Fruit fly (Drosophila melanogaster) whole organism, wandering third instar larva: ENCODE results near the gene scpr-C.

Source experiments
- Abd-B ChIP-seq: fragments of >200 bp; optimal IDR thresholded peaks from 2 replicates; lab custom pipeline; 2017; ENCODE audit warnings: missing biosample characterization, missing genetic modification characterization
- CG32264 ChIP-seq: fragments of 200-800 bp; sonication (Bioruptor generic); optimal IDR thresholded peaks from 2 replicates; lab custom pipeline; 2016; ENCODE audit warnings: missing biosample characterization, missing genetic modification characterization
- CrebA ChIP-seq: fragments of 200-800 bp; sonication (Bioruptor generic); optimal IDR thresholded peaks from 2 replicates; lab custom pipeline; 2016; ENCODE audit warnings: missing biosample characterization, mild to moderate bottlenecking, missing genetic modification characterization, borderline replicate concordance
- Dfd ChIP-seq: fragments of >200 bp; optimal IDR thresholded peaks from 2 replicates; lab custom pipeline; 2017; ENCODE audit warnings: missing biosample characterization, missing genetic modification characterization
- Dif ChIP-seq: fragments of 200-275, 200-300 bp; sonication (Bioruptor generic); optimal IDR thresholded peaks from 2 replicates; lab custom pipeline; 2018; ENCODE audit warnings: missing biosample characterization, missing genetic modification characterization; ENCODE audit not compliant: partially characterized antibody
- GATAd ChIP-seq: sonication (Bioruptor generic); optimal IDR thresholded peaks from 2 replicates; lab custom pipeline; 2016; ENCODE audit warnings: missing biosample characterization, missing genetic modification characterization
- HLH106 ChIP-seq: fragments of 200-800 bp; optimal IDR thresholded peaks from 3 replicates; lab custom pipeline; 2019; ENCODE audit warnings: missing biosample characterization, mild to moderate bottlenecking, missing genetic modification characterization, moderate library complexity
- Hnf4 ChIP-seq: fragments of 200-800 bp; sonication (Bioruptor generic); optimal IDR thresholded peaks from 2 replicates; lab custom pipeline; 2016; ENCODE audit warnings: missing biosample characterization, mild to moderate bottlenecking, missing genetic modification characterization
- Hr78 ChIP-seq: fragments of >200 bp; optimal IDR thresholded peaks from 2 replicates; lab custom pipeline; 2017; ENCODE audit warnings: missing biosample characterization, missing genetic modification characterization
- Hr83 ChIP-seq: fragments of 200-300 bp; sonication (Bioruptor generic); optimal IDR thresholded peaks from 2 replicates; lab custom pipeline; 2016; ENCODE audit warnings: missing biosample characterization, mild to moderate bottlenecking, missing genetic modification characterization, moderate library complexity; ENCODE audit not compliant: poor library complexity, severe bottlenecking
- Jra ChIP-seq: sonication (Bioruptor generic); optimal IDR thresholded peaks from 2 replicates; lab custom pipeline; 2016; ENCODE audit warnings: missing biosample characterization, missing genetic modification characterization
- Mio ChIP-seq: sonication (Bioruptor generic); optimal IDR thresholded peaks from 2 replicates; lab custom pipeline; 2016; ENCODE audit warnings: missing biosample characterization, missing genetic modification characterization
- Myc ChIP-seq: fragments of >200 bp; optimal IDR thresholded peaks from 2 replicates; lab custom pipeline; 2017
- N ChIP-seq: fragments of >200 bp; optimal IDR thresholded peaks from 2 replicates; lab custom pipeline; 2018; ENCODE audit warnings: missing biosample characterization, missing external identifiers, missing genetic modification characterization
- OdsH ChIP-seq: fragments of 200-800 bp; sonication (Bioruptor generic); optimal IDR thresholded peaks from 2 replicates; lab custom pipeline; 2016; ENCODE audit warnings: missing biosample characterization, mild to moderate bottlenecking, missing genetic modification characterization
- Rel ChIP-seq, 2 experiments: fragments of 200-800 bp; sonication (Bioruptor generic) in 1 of 2; optimal IDR thresholded peaks; 2 replicates in 1 of 2; 3 replicates in 1 of 2; lab custom pipeline; 2016 to 2019; ENCODE audit warnings: mild to moderate bottlenecking in 2 of 2, missing biosample characterization in 2 of 2, missing genetic modification characterization in 2 of 2, moderate library complexity in 1 of 2
- Sp1 ChIP-seq: fragments of 200-800 bp; sonication (Bioruptor generic); optimal IDR thresholded peaks from 3 replicates; lab custom pipeline; 2019; ENCODE audit warnings: missing biosample characterization, mild to moderate bottlenecking, missing genetic modification characterization, moderate library complexity
- Vsx2 ChIP-seq: fragments of 200-300, 225-300 bp; sonication (Bioruptor generic); optimal IDR thresholded peaks from 2 replicates; lab custom pipeline; 2018; ENCODE audit warnings: missing biosample characterization, missing genetic modification characterization; ENCODE audit not compliant: partially characterized antibody
- brk ChIP-seq: fragments of 200-800 bp; sonication (Bioruptor generic); optimal IDR thresholded peaks from 2 replicates; lab custom pipeline; 2016; ENCODE audit warnings: missing biosample characterization, mild to moderate bottlenecking, missing genetic modification characterization
- dmrt93B ChIP-seq: fragments of 200-800 bp; sonication (Bioruptor generic); optimal IDR thresholded peaks from 2 replicates; lab custom pipeline; 2018; ENCODE audit warnings: missing biosample characterization, mild to moderate bottlenecking, missing genetic modification characterization
- dsf ChIP-seq: sonication (Bioruptor generic); optimal IDR thresholded peaks from 2 replicates; lab custom pipeline; 2016; ENCODE audit warnings: missing biosample characterization, missing genetic modification characterization, borderline replicate concordance
- ey ChIP-seq: fragments of 200-800 bp; sonication (Bioruptor generic); optimal IDR thresholded peaks from 2 replicates; lab custom pipeline; 2016; ENCODE audit warnings: missing biosample characterization, missing genetic modification characterization
- foxo ChIP-seq, 2 experiments: fragments of 200-800 bp; sonication (Bioruptor generic); optimal IDR thresholded peaks; 2 replicates in 1 of 2; 3 replicates in 1 of 2; lab custom pipeline; 2016 to 2017; ENCODE audit warnings: missing biosample characterization in 2 of 2, missing genetic modification characterization in 2 of 2
- fru ChIP-seq: fragments of 200-800 bp; sonication (Bioruptor generic); optimal IDR thresholded peaks from 3 replicates; lab custom pipeline; 2016; ENCODE audit warnings: missing biosample characterization, mild to moderate bottlenecking, missing genetic modification characterization
- h ChIP-seq: fragments of 200-800 bp; sonication (Bioruptor generic); optimal IDR thresholded peaks from 3 replicates; lab custom pipeline; 2016; ENCODE audit warnings: missing biosample characterization, mild to moderate bottlenecking, missing genetic modification characterization
- jim ChIP-seq: fragments of 175-275, 200-325 bp; sonication (Bioruptor generic); optimal IDR thresholded peaks from 2 replicates; lab custom pipeline; 2016; ENCODE audit warnings: missing biosample characterization, mild to moderate bottlenecking, missing genetic modification characterization
- lola ChIP-seq: fragments of >200 bp; optimal IDR thresholded peaks from 2 replicates; lab custom pipeline; 2017; ENCODE audit warnings: missing biosample characterization, missing genetic modification characterization
- pan ChIP-seq: fragments of >200 bp; optimal IDR thresholded peaks from 2 replicates; lab custom pipeline; 2017
- psq ChIP-seq: fragments of 200-800 bp; sonication (Bioruptor generic); optimal IDR thresholded peaks from 3 replicates; lab custom pipeline; 2017; ENCODE audit warnings: missing biosample characterization, mild to moderate bottlenecking, missing genetic modification characterization, moderate library complexity
- rgr ChIP-seq: fragments of 200-800 bp; sonication (Bioruptor generic); optimal IDR thresholded peaks from 3 replicates; lab custom pipeline; 2016; ENCODE audit warnings: missing biosample characterization, mild to moderate bottlenecking, missing genetic modification characterization
- sage ChIP-seq: fragments of 200-800 bp; sonication (Bioruptor generic); optimal IDR thresholded peaks from 2 replicates; lab custom pipeline; 2016; ENCODE audit warnings: missing biosample characterization, mild to moderate bottlenecking, missing genetic modification characterization
- sv ChIP-seq: fragments of 200-800 bp; sonication (Bioruptor generic); optimal IDR thresholded peaks from 3 replicates; lab custom pipeline; 2016; ENCODE audit warnings: missing biosample characterization, missing genetic modification characterization
- tai ChIP-seq: sonication (Bioruptor generic); optimal IDR thresholded peaks from 2 replicates; lab custom pipeline; 2016; ENCODE audit warnings: missing biosample characterization, missing genetic modification characterization
- usp ChIP-seq: fragments of >200 bp; optimal IDR thresholded peaks from 2 replicates; lab custom pipeline; 2017; ENCODE audit warnings: missing biosample characterization, missing genetic modification characterization
- woc ChIP-seq: sonication (Bioruptor generic); optimal IDR thresholded peaks from 2 replicates; lab custom pipeline; 2016; ENCODE audit warnings: missing biosample characterization, mild to moderate bottlenecking, missing genetic modification characterization

Gene scpr-C

DNA sequence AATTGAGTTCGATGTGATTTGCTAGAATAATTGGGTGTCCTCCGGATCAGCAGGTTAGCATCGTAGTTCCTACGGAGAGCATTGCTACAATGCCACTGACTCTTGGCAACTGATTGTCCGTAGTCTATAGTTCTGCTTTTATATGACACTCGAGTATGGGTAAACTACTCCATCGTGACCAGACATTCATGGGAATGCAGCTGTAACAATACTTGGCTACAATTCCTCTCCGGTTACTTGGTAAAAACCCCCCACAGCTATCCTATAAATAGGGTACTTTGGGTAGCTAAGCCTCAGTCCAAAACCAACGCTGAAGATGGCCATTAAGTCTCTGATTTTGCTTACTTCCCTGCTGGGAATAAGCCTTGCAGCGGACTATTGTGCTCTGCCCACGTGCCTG, at the start of gene scpr-C:
Gene scpr-C, plus strand, starts transcription at position 301 of the 400 bp plus-strand sequence.
- no peak for TF ChIP-seq GATAd (GFP tag; lab: Kevin White, UChicago)

- no peak for TF ChIP-seq fru (GFP tag; lab: Kevin White, UChicago)
- TF ChIP-seq Vsx2 (GFP tag; lab: Kevin White, UChicago) = no peak
- TF ChIP-seq Jra (GFP tag; lab: Kevin White, UChicago) = no peak
- TF ChIP-seq Myc (lab: Kevin White, UChicago) = no peak
- TF ChIP-seq Hnf4 (GFP tag; lab: Kevin White, UChicago) = no peak
Observed at dm6 chr3R:11175777-11176176, 49.5 kb upstream of the scpr-C start.

DNA sequence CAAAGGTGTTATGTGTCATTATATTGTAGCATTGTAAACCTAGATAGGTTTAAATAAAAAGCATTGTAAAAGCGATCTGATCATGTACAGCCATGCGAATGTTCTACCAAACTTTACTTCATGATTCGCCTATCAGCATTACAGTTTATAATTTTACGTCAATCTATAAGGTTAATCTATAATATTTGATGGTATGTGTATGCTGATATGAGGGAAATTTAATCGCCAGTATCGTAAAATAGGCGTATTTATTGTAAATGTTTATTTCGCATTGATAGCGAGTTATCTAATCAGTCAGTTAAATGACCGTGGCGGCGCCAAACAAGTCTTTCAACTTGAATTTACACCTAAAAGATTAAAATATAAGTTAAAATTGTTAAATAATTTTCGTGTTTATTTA, 47.7 kb upstream of the scpr-C start:
- TF ChIP-seq Myc (lab: Kevin White, UChicago) = no peak
- no peak for TF ChIP-seq Vsx2 (GFP tag; lab: Kevin White, UChicago)
- TF ChIP-seq ey (GFP tag; lab: Kevin White, UChicago) = no peak

DNA sequence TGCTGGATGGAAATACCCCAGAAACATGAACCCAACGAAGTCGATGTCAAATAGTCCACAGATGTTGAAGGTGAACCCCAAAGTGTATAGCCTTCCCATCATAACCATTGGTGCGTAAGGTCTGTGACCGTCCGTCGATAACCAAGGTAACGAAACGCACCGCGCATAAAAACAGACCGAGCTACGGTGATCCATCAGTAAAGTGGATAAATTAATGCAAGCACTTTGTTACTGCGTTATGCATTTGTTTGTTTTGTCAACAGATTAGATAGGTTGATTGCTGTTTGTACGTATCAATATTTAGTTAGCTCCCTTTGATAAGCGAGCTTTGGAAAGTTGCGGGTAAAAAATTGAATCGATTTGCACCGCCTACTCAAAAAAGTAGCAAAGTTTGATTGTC, 47.0 kb upstream of the scpr-C start:
- no peak for TF ChIP-seq Dif (GFP tag; lab: Kevin White, UChicago)
- TF ChIP-seq brk = no peak
- TF ChIP-seq GATAd (GFP tag; lab: Kevin White, UChicago) = no peak
- no peak for TF ChIP-seq pan (lab: Kevin White, UChicago)
- no peak for TF ChIP-seq Vsx2 (GFP tag; lab: Kevin White, UChicago)
- TF ChIP-seq N (GFP tag; lab: Kevin White, UChicago) = no peak
- TF ChIP-seq Abd-B (GFP tag; lab: Kevin White, UChicago) = no peak
- TF ChIP-seq psq (GFP tag; lab: Kevin White, UChicago) = no peak
- no peak for TF ChIP-seq rgr (GFP tag; lab: Kevin White, UChicago)
- no peak for TF ChIP-seq Sp1
- TF ChIP-seq foxo (GFP tag; optimal IDR thresholded peaks at IDR 0.05; lab: Kevin White, UChicago) = no peak

DNA sequence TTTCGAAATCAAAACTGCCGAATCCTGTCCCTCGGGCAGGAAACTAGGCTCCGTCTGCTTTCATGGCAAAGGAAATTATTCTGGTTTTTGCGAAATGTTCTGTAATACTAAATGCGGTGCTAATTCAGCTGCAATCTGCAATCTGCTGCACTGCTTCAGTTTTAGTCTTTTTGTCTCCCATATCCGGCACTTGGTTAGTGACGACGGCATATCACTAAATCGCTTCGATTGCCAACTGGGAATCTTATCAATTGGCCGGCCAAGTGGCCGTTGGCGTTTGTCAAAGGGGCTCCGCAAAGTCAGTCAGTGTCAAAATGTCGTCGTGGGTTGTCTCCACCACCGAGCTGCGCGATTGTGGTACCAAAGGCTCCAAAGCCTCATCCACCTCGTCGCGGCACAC, 29.5 kb upstream of the scpr-C start, which contains the start of gene CG18577:
Gene CG18577, plus strand, starts transcription at position 301 of the 400 bp plus-strand sequence.
- TF ChIP-seq foxo (GFP tag; optimal IDR thresholded peaks at IDR 0.05; lab: Kevin White, UChicago) = no peak
- no peak for TF ChIP-seq Vsx2 (GFP tag; lab: Kevin White, UChicago)
- no peak for TF ChIP-seq Hr83 (GFP tag; lab: Kevin White, UChicago)
- no peak for TF ChIP-seq Myc (lab: Kevin White, UChicago)
- TF ChIP-seq brk = no peak
- no peak for TF ChIP-seq Sp1
- TF ChIP-seq CrebA (GFP tag; lab: Kevin White, UChicago) = no peak
- no peak for TF ChIP-seq Jra (GFP tag; lab: Kevin White, UChicago)
- no peak for TF ChIP-seq dmrt93B (GFP tag; lab: Kevin White, UChicago)
- TF ChIP-seq Hr78 (GFP tag; lab: Kevin White, UChicago) = no peak
- TF ChIP-seq fru (GFP tag; lab: Kevin White, UChicago) = no peak
- TF ChIP-seq Hnf4 (GFP tag; lab: Kevin White, UChicago) = no peak
- TF ChIP-seq Mio = no peak
- TF ChIP-seq rgr (GFP tag; lab: Kevin White, UChicago) = no peak
- no peak for TF ChIP-seq Abd-B (GFP tag; lab: Kevin White, UChicago)
- TF ChIP-seq pan (lab: Kevin White, UChicago) = no peak
- no peak for TF ChIP-seq jim (GFP tag; lab: Kevin White, UChicago)
- no peak for TF ChIP-seq woc (GFP tag; lab: Kevin White, UChicago)
- no peak for TF ChIP-seq sage
- TF ChIP-seq usp (GFP tag; lab: Kevin White, UChicago) = no peak

DNA sequence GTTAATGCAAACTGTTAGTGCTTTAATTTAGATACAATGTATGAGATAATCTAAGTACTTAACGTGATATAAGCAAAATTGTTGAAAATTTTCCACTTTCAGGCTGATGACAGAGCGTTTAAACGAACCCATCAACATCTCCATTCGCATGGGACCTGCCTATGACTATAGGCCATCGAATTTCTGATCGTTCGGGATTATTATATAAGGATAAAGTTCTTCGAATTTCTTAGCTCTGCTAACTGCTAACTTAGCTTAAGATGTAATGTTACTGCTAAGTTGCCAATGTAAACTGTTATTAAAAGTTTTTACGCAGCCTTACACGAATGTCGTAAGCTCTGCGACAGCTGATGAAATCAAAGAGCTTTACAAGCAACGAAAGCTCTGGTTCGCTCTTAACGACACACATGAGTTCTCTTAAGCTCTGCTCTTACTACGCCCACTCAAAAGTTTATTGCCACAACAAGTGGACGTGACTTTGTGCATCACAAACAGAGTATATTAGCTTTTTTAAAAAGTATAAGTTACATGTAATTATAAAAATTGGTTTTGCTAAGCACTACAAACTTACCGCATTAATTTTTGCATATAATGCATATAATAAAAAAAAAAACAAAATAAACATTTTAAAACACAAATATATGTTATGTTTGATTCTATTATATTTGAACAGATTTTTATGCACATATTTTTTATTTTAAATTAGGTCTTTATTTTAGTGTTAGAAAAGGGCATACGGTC, 28.5 kb upstream of the scpr-C start:
- TF ChIP-seq Myc (lab: Kevin White, UChicago) (no peak), pan (lab: Kevin White, UChicago) (no peak), Dfd (peak; percentile 99), CrebA (GFP tag; lab: Kevin White, UChicago) (no peak), CG32264 (GFP tag; lab: Kevin White, UChicago) (no peak), lola (GFP tag; lab: Kevin White, UChicago) (no peak), tai (peak; percentile 73), Hr78 (GFP tag; lab: Kevin White, UChicago) (no peak), Hnf4 (GFP tag; lab: Kevin White, UChicago) (peak; percentile 72), ey (GFP tag; lab: Kevin White, UChicago) (peak; percentile 90), foxo (GFP tag; optimal IDR thresholded peaks at IDR 0.05; lab: Kevin White, UChicago) (peak in 1 of 2 experiments; percentile 96), h (GFP tag; lab: Kevin White, UChicago) (peak; percentile 95), woc (GFP tag; lab: Kevin White, UChicago) (peak; percentile 92), Dif (GFP tag; lab: Kevin White, UChicago) (peak; percentile 4), rgr (GFP tag; lab: Kevin White, UChicago) (peak; percentile 94), GATAd (GFP tag; lab: Kevin White, UChicago) (peak; percentile 64), dsf (peak; percentile 80), Rel (GFP tag; optimal IDR thresholded peaks at IDR 0.05; lab: Kevin White, UChicago) (peak; percentile 73), Rel (tag; optimal IDR thresholded peaks at IDR 0.05; lab: Kevin White, UChicago) (peak; percentile 65), Mio (no peak), OdsH (peak; percentile 96), HLH106 (tag; lab: Kevin White, UChicago) (peak; percentile 95), sv (peak; percentile 95), Abd-B (GFP tag; lab: Kevin White, UChicago) (no peak)
